Fruit fly (Drosophila melanogaster): ENCODE measurements around the gene emei.

emei gene

DNA sequence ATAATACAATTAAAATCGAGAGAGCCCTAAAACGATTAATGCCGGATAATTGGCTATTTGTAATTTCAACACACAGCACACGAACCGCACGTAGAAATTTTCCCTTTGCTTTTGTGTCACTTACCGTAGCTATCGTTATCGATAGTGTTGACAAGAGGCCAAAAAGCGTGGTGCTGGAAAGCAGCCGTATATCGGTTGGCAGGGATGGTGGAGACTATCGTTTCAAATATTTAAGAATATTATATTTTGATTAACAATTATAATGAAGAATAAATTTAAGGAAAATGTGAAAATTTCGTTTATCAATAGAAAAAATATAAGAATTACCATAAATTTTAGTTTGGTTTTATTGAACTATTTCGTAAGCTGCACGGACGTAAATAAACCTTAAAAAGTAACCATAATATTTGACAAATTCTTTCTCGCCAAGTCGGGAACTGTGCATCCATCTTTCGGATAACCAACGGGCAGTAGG is 16.4 kb upstream of the emei start, which contains the start of gene JIL-1 (continued):
- TF ChIP-seq peb (GFP tag; IDR thresholded peaks at IDR 0.05) (peak; percentile 33), fu2 (GFP tag; optimal IDR thresholded peaks at IDR 0.05) (peak; percentile 53), NK7.1 (GFP tag; optimal IDR thresholded peaks at IDR 0.05) (no peak), eve (GFP tag; optimal IDR thresholded peaks at IDR 0.05) (peak in 1 of 2 experiments; percentile 46), az2 (GFP tag; optimal IDR thresholded peaks at IDR 0.05) (peak; percentile 48), ranshi (GFP tag; IDR thresholded peaks at IDR 0.05) (peak; percentile 63), CG18764 (GFP tag; optimal IDR thresholded peaks at IDR 0.05) (peak; percentile 30), lmd (GFP tag; IDR thresholded peaks at IDR 0.05) (peak; percentile 76; the same call in 1 of the 2 replicates), sens (GFP tag) (peak; percentile 84), sima (GFP tag; optimal IDR thresholded peaks at IDR 0.05) (no peak), CG11696 (GFP tag; IDR thresholded peaks at IDR 0.05) (no peak), tll (GFP tag; optimal IDR thresholded peaks at IDR 0.05) (no peak), CG5953 (GFP tag; IDR thresholded peaks at IDR 0.05) (peak; percentile 56), CG17328 (GFP tag; IDR thresholded peaks at IDR 0.05) (peak; percentile 64), kni (GFP tag; optimal IDR thresholded peaks at IDR 0.05) (no peak), wdn (GFP tag; IDR thresholded peaks at IDR 0.05) (peak; percentile 65), dmrt99B (tag; optimal IDR thresholded peaks at IDR 0.05) (peak; percentile 16), fd96Cb (tag; optimal IDR thresholded peaks at IDR 0.05) (peak; percentile 40), Myb (GFP tag; optimal IDR thresholded peaks at IDR 0.05) (peak; percentile 31), tna (GFP tag; IDR thresholded peaks at IDR 0.05; ENCODE audit: partially characterized antibody) (peak; percentile 73), CG10654 (GFP tag; optimal IDR thresholded peaks at IDR 0.05) (peak; percentile 28), Mes4 (GFP tag; optimal IDR thresholded peaks at IDR 0.05) (no peak), Lpt (GFP tag; optimal IDR thresholded peaks at IDR 0.05) (no peak), CG13123 (GFP tag; optimal IDR thresholded peaks at IDR 0.05) (peak; percentile 39), CG9727 (GFP tag; optimal IDR thresholded peaks at IDR 0.05) (peak; percentile 28), tup (GFP tag; optimal IDR thresholded peaks at IDR 0.05) (peak; percentile 3), Ets65A (GFP tag) (peak; percentile 96), Mad (GFP tag; optimal IDR thresholded peaks at IDR 0.05) (peak; percentile 63), Antp (GFP tag; optimal IDR thresholded peaks at IDR 0.05) (peak; percentile 31), CG4424 (GFP tag; optimal IDR thresholded peaks at IDR 0.05) (peak; percentile 44), luna (GFP tag; optimal IDR thresholded peaks at IDR 0.05) (no peak), CG1024 (GFP tag; IDR thresholded peaks at IDR 0.05) (no peak; the same call in 1 of the 2 replicates), MESR4 (GFP tag; optimal IDR thresholded peaks at IDR 0.05) (peak; percentile 70), CG16863 (GFP tag; optimal IDR thresholded peaks at IDR 0.05) (no peak), BtbVII (GFP tag; optimal IDR thresholded peaks at IDR 0.05) (peak; percentile 39), ato (GFP tag; IDR thresholded peaks at IDR 0.05; ENCODE audit: partially characterized antibody) (peak; percentile 73), nerfin-1 (tag; optimal IDR thresholded peaks at IDR 0.05) (peak; percentile 30), cas (GFP tag; IDR thresholded peaks at IDR 0.05) (peak; percentile 57), CG17385 (GFP tag; optimal IDR thresholded peaks at IDR 0.05) (peak; percentile 44), CG7556 (GFP tag; optimal IDR thresholded peaks at IDR 0.05) (peak; percentile 27), CG13775 (GFP tag; optimal IDR thresholded peaks at IDR 0.05) (peak; percentile 37), Gsc (GFP tag; IDR thresholded peaks at IDR 0.05) (no peak), MBD-R2 (GFP tag; IDR thresholded peaks at IDR 0.05) (peak; percentile 88), CG14441 (GFP tag; IDR thresholded peaks at IDR 0.05) (peak; percentile 77), CG10321 (GFP tag; IDR thresholded peaks at IDR 0.05) (no peak), CG3726 (GFP tag; IDR thresholded peaks at IDR 0.05) (no peak; the same call in 2 of the 3 replicates), her (GFP tag; optimal IDR thresholded peaks at IDR 0.05) (no peak), Elba2 (GFP tag; optimal IDR thresholded peaks at IDR 0.05) (peak; percentile 40), Vsx1 (GFP tag; optimal IDR thresholded peaks at IDR 0.05) (peak; percentile 19), trh (GFP tag; optimal IDR thresholded peaks at IDR 0.05) (peak; percentile 8), CG31441 (GFP tag; IDR thresholded peaks at IDR 0.05) (peak; percentile 47), cad (GFP tag; optimal IDR thresholded peaks at IDR 0.05) (no peak)
